Worm (Caenorhabditis elegans) whole organism, L1 larva: Measurements from ENCODE around the gene mboa-2.
A peak's percentile ranks its signal among the peaks of the same experiment; 100 is the strongest.

Experiments
- C16A3.4 ChIP-seq: fragments of 150-350 bp; optimal IDR thresholded peaks from 2 replicates; lab custom pipeline; 2014; ENCODE audit warnings: missing biosample characterization, missing genetic modification characterization
- C34B4.2 ChIP-seq: sonication (generic microtip); optimal IDR thresholded peaks from 2 replicates; lab custom pipeline; 2017; ENCODE audit warnings: mild to moderate bottlenecking, missing genetic modification characterization, missing compliant biosample characterization
- F16B12.6 ChIP-seq: fragments of 150-350 bp; optimal IDR thresholded peaks from 2 replicates; lab custom pipeline; 2014; ENCODE audit warnings: missing biosample characterization, missing genetic modification characterization
- Y116A8C.19 ChIP-seq: sonication (generic microtip); optimal IDR thresholded peaks from 2 replicates; lab custom pipeline; 2016; ENCODE audit warnings: missing compliant biosample characterization, missing genetic modification characterization, borderline replicate concordance
- aha-1 ChIP-seq: fragments of 150-350 bp; optimal IDR thresholded peaks from 2 replicates; lab custom pipeline; 2014; ENCODE audit warnings: missing biosample characterization, missing genetic modification characterization
- alr-1 ChIP-seq: fragments of 200-800 bp; sonication (Bioruptor generic); optimal IDR thresholded peaks from 2 replicates; lab custom pipeline; 2018; ENCODE audit warnings: borderline replicate concordance, mild to moderate bottlenecking, missing genetic modification characterization, missing compliant biosample characterization
- aly-2 ChIP-seq: fragments of 150-350 bp; optimal IDR thresholded peaks from 2 replicates; lab custom pipeline; 2014; ENCODE audit warnings: missing biosample characterization, missing genetic modification characterization
- blmp-1 ChIP-seq: fragments of 150-350 bp; optimal IDR thresholded peaks from 2 replicates; lab custom pipeline; 2014; ENCODE audit warnings: missing biosample characterization, missing genetic modification characterization
- ceh-8 ChIP-seq: fragments of 200-800 bp; sonication (Bioruptor generic); optimal IDR thresholded peaks from 2 replicates; lab custom pipeline; 2018; ENCODE audit warnings: mild to moderate bottlenecking, missing genetic modification characterization, moderate library complexity, missing compliant biosample characterization
- ceh-90 ChIP-seq: sonication (generic microtip); optimal IDR thresholded peaks from 2 replicates; lab custom pipeline; 2016; ENCODE audit warnings: missing genetic modification characterization, missing compliant biosample characterization
- dpl-1 ChIP-seq, 3 experiments: fragments of 150-350 bp in 2 of 3; sonication (generic microtip) in 1 of 3; optimal IDR thresholded peaks; 2 replicates each; lab custom pipeline; 2014 to 2017; ENCODE audit warnings: missing biosample characterization in 3 of 3, missing genetic modification characterization in 3 of 3, missing genetic modification reagents in 3 of 3
- dsc-1 ChIP-seq: sonication (generic microtip); optimal IDR thresholded peaks from 2 replicates; lab custom pipeline; 2016; ENCODE audit warnings: mild to moderate bottlenecking, missing genetic modification characterization, missing compliant biosample characterization
- efl-1 ChIP-seq, 4 experiments: fragments of 150-350 bp; optimal IDR thresholded peaks in 3 of 4; peaks in 1 of 4; 1 replicate in 1 of 4; 2 replicates in 3 of 4; lab custom pipeline; 2014; ENCODE audit warnings: missing biosample characterization in 2 of 4, missing genetic modification characterization in 2 of 4, missing genetic modification reagents in 2 of 4
- efl-3 ChIP-seq: fragments of 200-800 bp; sonication (Bioruptor generic); optimal IDR thresholded peaks from 2 replicates; lab custom pipeline; 2018; ENCODE audit warnings: mild to moderate bottlenecking, missing genetic modification characterization, missing compliant biosample characterization
- egl-13 ChIP-seq: sonication (generic microtip); optimal IDR thresholded peaks from 2 replicates; lab custom pipeline; 2016; ENCODE audit warnings: missing genotype, missing genetic modification reagents, missing genetic modification characterization, missing compliant biosample characterization
- elt-2 ChIP-seq: sonication (generic microtip); optimal IDR thresholded peaks from 2 replicates; lab custom pipeline; 2016; ENCODE audit warnings: missing genetic modification characterization, mild to moderate bottlenecking, inconsistent platforms, missing compliant biosample characterization, missing genetic modification reagents
- elt-3 ChIP-seq, 6 experiments: fragments of 150-350 bp in 1 of 6; sonication (generic microtip); optimal IDR thresholded peaks; 2 replicates each; lab custom pipeline; 2017 to 2018; ENCODE audit warnings: missing biosample characterization in 6 of 6, missing genetic modification characterization in 6 of 6, inconsistent platforms in 1 of 6
- fkh-4 ChIP-seq: sonication (generic microtip); optimal IDR thresholded peaks from 2 replicates; lab custom pipeline; 2016; ENCODE audit warnings: missing compliant biosample characterization, missing genetic modification characterization, borderline replicate concordance
- fkh-8 ChIP-seq: sonication (generic microtip); optimal IDR thresholded peaks from 2 replicates; lab custom pipeline; 2016; ENCODE audit warnings: mild to moderate bottlenecking, missing genetic modification characterization, missing compliant biosample characterization
- fos-1 ChIP-seq: fragments of 150-350 bp; optimal IDR thresholded peaks from 2 replicates; lab custom pipeline; 2014; ENCODE audit warnings: missing biosample characterization, missing genetic modification characterization
- irx-1 ChIP-seq: sonication (generic microtip); optimal IDR thresholded peaks from 2 replicates; lab custom pipeline; 2016; ENCODE audit warnings: missing genetic modification characterization, missing compliant biosample characterization
- jun-1 ChIP-seq: fragments of 150-350 bp; optimal IDR thresholded peaks from 2 replicates; lab custom pipeline; 2014; ENCODE audit warnings: missing biosample characterization, missing genetic modification reagents, missing genetic modification characterization
- lin-13 ChIP-seq: fragments of 150-350 bp; optimal IDR thresholded peaks from 2 replicates; lab custom pipeline; 2014; ENCODE audit warnings: missing biosample characterization, missing genetic modification reagents, missing genetic modification characterization
- lin-35 ChIP-seq, 2 experiments: fragments of 150-350 bp; optimal IDR thresholded peaks; 2 replicates each; lab custom pipeline; 2014; ENCODE audit warnings: missing biosample characterization in 2 of 2, missing genetic modification characterization in 2 of 2, missing genetic modification reagents in 2 of 2
- lin-39 ChIP-seq: fragments of 150-350 bp; optimal IDR thresholded peaks from 2 replicates; lab custom pipeline; 2014; ENCODE audit warnings: missing biosample characterization, missing genetic modification reagents, missing genetic modification characterization
- lir-3 ChIP-seq: sonication (generic microtip); optimal IDR thresholded peaks from 2 replicates; lab custom pipeline; 2016; ENCODE audit warnings: mild to moderate bottlenecking, missing genetic modification characterization, moderate library complexity, missing compliant biosample characterization; ENCODE audit not compliant: poor library complexity
- lsy-2 ChIP-seq, 2 experiments: fragments of 150-350 bp; optimal IDR thresholded peaks; 2 replicates each; lab custom pipeline; 2014; ENCODE audit warnings: missing biosample characterization in 2 of 2, missing genetic modification characterization in 2 of 2
- mdl-1 ChIP-seq, 2 experiments: fragments of 150-350 bp; optimal IDR thresholded peaks; 2 replicates each; lab custom pipeline; 2014 to 2017; ENCODE audit warnings: missing biosample characterization in 2 of 2, missing genetic modification characterization in 2 of 2, inconsistent platforms in 1 of 2
- mef-2 ChIP-seq: fragments of 150-350 bp; optimal IDR thresholded peaks from 2 replicates; lab custom pipeline; 2014; ENCODE audit warnings: missing biosample characterization, missing genetic modification characterization
- nhr-11 ChIP-seq: fragments of 150-350 bp; optimal IDR thresholded peaks from 2 replicates; lab custom pipeline; 2014; ENCODE audit warnings: missing biosample characterization, missing genetic modification characterization
- nhr-28 ChIP-seq: fragments of 150-350 bp; optimal IDR thresholded peaks from 2 replicates; lab custom pipeline; 2014; ENCODE audit warnings: missing biosample characterization, missing genetic modification characterization
- nhr-71 ChIP-seq: sonication (generic microtip); optimal IDR thresholded peaks from 2 replicates; lab custom pipeline; 2016; ENCODE audit warnings: mild to moderate bottlenecking, missing genetic modification characterization, moderate library complexity, missing compliant biosample characterization
- nhr-76 ChIP-seq: sonication (generic microtip); optimal IDR thresholded peaks from 2 replicates; lab custom pipeline; 2017; ENCODE audit warnings: missing biosample characterization, missing genetic modification characterization
- nhr-77 ChIP-seq: fragments of 150-350 bp; optimal IDR thresholded peaks from 2 replicates; lab custom pipeline; 2014; ENCODE audit warnings: missing biosample characterization, missing genetic modification characterization
- nhr-84 ChIP-seq: sonication (generic microtip); optimal IDR thresholded peaks from 2 replicates; lab custom pipeline; 2017; ENCODE audit warnings: missing biosample characterization, missing genetic modification characterization
- nhr-90 ChIP-seq: sonication (generic microtip); optimal IDR thresholded peaks from 2 replicates; lab custom pipeline; 2016; ENCODE audit warnings: mild to moderate bottlenecking, missing genetic modification characterization, missing compliant biosample characterization; ENCODE audit not compliant: poor library complexity
- rnt-1 ChIP-seq: sonication (generic microtip); optimal IDR thresholded peaks from 2 replicates; lab custom pipeline; 2016; ENCODE audit warnings: mild to moderate bottlenecking, missing genetic modification characterization, moderate library complexity, missing compliant biosample characterization
- skn-1 ChIP-seq: fragments of 150-350 bp; optimal IDR thresholded peaks from 2 replicates; lab custom pipeline; 2014; ENCODE audit warnings: missing biosample characterization, missing genetic modification characterization
- snpc-4 ChIP-seq: fragments of 150-350 bp; optimal IDR thresholded peaks from 2 replicates; lab custom pipeline; 2014; ENCODE audit warnings: missing biosample characterization, missing genetic modification characterization
- snu-23 ChIP-seq: sonication (generic microtip); optimal IDR thresholded peaks from 2 replicates; lab custom pipeline; 2016; ENCODE audit warnings: missing genetic modification characterization, missing compliant biosample characterization
- sox-4 ChIP-seq: sonication (generic microtip); optimal IDR thresholded peaks from 2 replicates; lab custom pipeline; 2016; ENCODE audit warnings: missing genetic modification characterization, missing compliant biosample characterization
- sptf-1 ChIP-seq: fragments of 150-350 bp; optimal IDR thresholded peaks from 2 replicates; lab custom pipeline; 2014; ENCODE audit warnings: missing biosample characterization, missing genetic modification characterization
- sup-37 ChIP-seq: fragments of 200-800 bp; sonication (Bioruptor generic); optimal IDR thresholded peaks from 2 replicates; lab custom pipeline; 2018; ENCODE audit warnings: mild to moderate bottlenecking, missing genetic modification characterization, missing compliant biosample characterization
- swsn-7 ChIP-seq: sonication (generic microtip); optimal IDR thresholded peaks from 2 replicates; lab custom pipeline; 2016; ENCODE audit warnings: missing genetic modification characterization, missing compliant biosample characterization
- tbx-2 ChIP-seq: sonication (generic microtip); optimal IDR thresholded peaks from 2 replicates; lab custom pipeline; 2016; ENCODE audit warnings: missing genetic modification characterization, missing compliant biosample characterization
- tlp-1 ChIP-seq: fragments of 150-350 bp; optimal IDR thresholded peaks from 2 replicates; lab custom pipeline; 2014; ENCODE audit warnings: missing biosample characterization, missing genetic modification characterization
- unc-130 ChIP-seq: fragments of 150-350 bp; optimal IDR thresholded peaks from 2 replicates; lab custom pipeline; 2017; ENCODE audit warnings: missing biosample characterization, missing genetic modification characterization, inconsistent platforms
- unc-30 ChIP-seq: sonication (generic microtip); optimal IDR thresholded peaks from 2 replicates; lab custom pipeline; 2017; ENCODE audit warnings: missing biosample characterization, missing genetic modification characterization
- unc-62 ChIP-seq: fragments of 150-350 bp; optimal IDR thresholded peaks from 2 replicates; lab custom pipeline; 2014; ENCODE audit warnings: missing biosample characterization, missing genetic modification reagents, missing genetic modification characterization
- xbp-1 ChIP-seq: sonication (generic microtip); optimal IDR thresholded peaks from 2 replicates; lab custom pipeline; 2016; ENCODE audit warnings: missing genetic modification characterization, missing compliant biosample characterization
- zag-1 ChIP-seq: fragments of 150-350 bp; optimal IDR thresholded peaks from 2 replicates; lab custom pipeline; 2014; ENCODE audit warnings: missing biosample characterization, missing genetic modification characterization
- zip-4 ChIP-seq: fragments of 200-800 bp; sonication (Bioruptor generic); optimal IDR thresholded peaks from 2 replicates; lab custom pipeline; 2018; ENCODE audit warnings: mild to moderate bottlenecking, missing genetic modification characterization, moderate library complexity, missing compliant biosample characterization

The mboa-2 gene

ce11 chrV:11146958-11147779, 24.9 kb upstream of the mboa-2 start, which contains the start of the genes T19C4.24 and nlp-33:
Gene T19C4.24 (minus strand): TSS chrV:11147008.
Gene nlp-33 (plus strand): TSS chrV:11147346.
- TF ChIP-seq efl-1 (optimal IDR thresholded peaks at IDR 0.05; lab: Kevin White, UChicago) (no peak), efl-1 (GFP tag; optimal IDR thresholded peaks at IDR 0.05 in 1 of 2; lab: Kevin White, UChicago) (no peak), irx-1 (tag; lab: Kevin White, UChicago) (no peak), ceh-8 (GFP tag; lab: Kevin White, UChicago) (no peak), unc-62 (GFP tag; lab: Kevin White, UChicago) (no peak), efl-3 (GFP tag; lab: Kevin White, UChicago) (no peak), dsc-1 (tag; lab: Kevin White, UChicago) (no peak), Y116A8C.19 (tag; lab: Kevin White, UChicago) (no peak), elt-2 (tag; lab: Kevin White, UChicago) (no peak), tbx-2 (tag; lab: Kevin White, UChicago) (peak; percentile 20), blmp-1 (tag; lab: Kevin White, UChicago) (peak; percentile 26), nhr-77 (no peak), xbp-1 (tag; lab: Kevin White, UChicago) (no peak), nhr-28 (tag; lab: Kevin White, UChicago) (no peak), unc-130 (tag; lab: Kevin White, UChicago) (no peak), egl-13 (tag; lab: Kevin White, UChicago) (no peak), aha-1 (no peak), C16A3.4 (tag; lab: Kevin White, UChicago) (no peak), mdl-1 (tag; optimal IDR thresholded peaks at IDR 0.05; lab: Kevin White, UChicago) (no peak), dpl-1 (GFP tag; optimal IDR thresholded peaks at IDR 0.05; lab: Kevin White, UChicago) (no peak), fkh-8 (no peak), nhr-71 (tag; lab: Kevin White, UChicago) (peak; percentile 40), sptf-1 (tag; lab: Kevin White, UChicago) (no peak), mef-2 (tag; lab: Kevin White, UChicago) (no peak), unc-30 (tag; lab: Kevin White, UChicago) (no peak), F16B12.6 (tag; lab: Kevin White, UChicago) (no peak), nhr-84 (no peak), lin-35 (GFP tag; optimal IDR thresholded peaks at IDR 0.05; lab: Kevin White, UChicago) (peak in 1 of 2 experiments; percentile 19), zag-1 (tag; lab: Kevin White, UChicago) (no peak), lir-3 (no peak), C34B4.2 (tag; lab: Kevin White, UChicago) (no peak), nhr-90 (tag; lab: Kevin White, UChicago) (peak; percentile 51), swsn-7 (tag; lab: Kevin White, UChicago) (no peak), sox-4 (no peak), nhr-11 (no peak), lsy-2 (tag; optimal IDR thresholded peaks at IDR 0.05; lab: Kevin White, UChicago) (peak in 1 of 2 experiments; percentile 8), lin-39 (tag; lab: Kevin White, UChicago) (no peak), rnt-1 (tag; lab: Kevin White, UChicago) (no peak), sup-37 (no peak), zip-4 (GFP tag; lab: Kevin White, UChicago) (no peak), jun-1 (tag; lab: Kevin White, UChicago) (no peak), fkh-4 (no peak), elt-3 (tag; optimal IDR thresholded peaks at IDR 0.05; lab: Kevin White, UChicago) (peak in 2 of 6 experiments; percentile 60 to 74), nhr-76 (no peak), aly-2 (tag; lab: Kevin White, UChicago) (no peak), snpc-4 (tag; lab: Kevin White, UChicago) (no peak), fos-1 (tag; lab: Kevin White, UChicago) (no peak), skn-1 (tag; lab: Kevin White, UChicago) (no peak), alr-1 (tag; lab: Kevin White, UChicago) (no peak), tlp-1 (tag; lab: Kevin White, UChicago) (no peak), snu-23 (peak; percentile 50), lin-13 (no peak), ceh-90 (tag; lab: Kevin White, UChicago) (no peak)
